Fruit fly (Drosophila melanogaster) whole organism, pupa: ENCODE data around the gene CG34292.

Experiments
- CG10348 ChIP-seq: fragments of 200-800 bp; sonication (Bioruptor generic); IDR thresholded peaks from 2 replicates; pipeline ENCODE4 v1.3.6; 2022; ENCODE audit warnings: missing biosample characterization, missing genetic modification characterization
- CG12605 ChIP-seq: fragments of 200-800 bp; sonication (Bioruptor generic); IDR thresholded peaks from 2 replicates; pipeline ENCODE4 v1.3.6; 2022; ENCODE audit warnings: missing biosample characterization, missing genetic modification characterization
- CG13204 ChIP-seq: fragments of 200-800 bp; sonication (Bioruptor generic); optimal IDR thresholded peaks from 2 replicates; lab custom pipeline; 2018; ENCODE audit warnings: missing biosample characterization, mild to moderate bottlenecking, missing genetic modification characterization, moderate library complexity
- CG14655 ChIP-seq: fragments of 200-800 bp; sonication (Bioruptor generic); optimal IDR thresholded peaks from 3 replicates; lab custom pipeline; 2017; ENCODE audit warnings: mild to moderate bottlenecking, missing biosample characterization, missing genetic modification reagents, missing genetic modification characterization
- CG15710 ChIP-seq: fragments of 200-800 bp; sonication (Bioruptor generic); optimal IDR thresholded peaks from 2 replicates; lab custom pipeline; 2018; ENCODE audit warnings: missing biosample characterization, mild to moderate bottlenecking, missing genetic modification characterization, moderate library complexity
- CG17806 ChIP-seq: fragments of 200-800 bp; sonication (Bioruptor generic); optimal IDR thresholded peaks from 2 replicates; lab custom pipeline; 2018; ENCODE audit warnings: missing biosample characterization, mild to moderate bottlenecking, missing genetic modification characterization, moderate library complexity
- CG32121 ChIP-seq: fragments of 200-800 bp; sonication (Bioruptor generic); IDR thresholded peaks from 2 replicates; pipeline ENCODE4 v1.3.6; 2022; ENCODE audit warnings: missing biosample characterization, missing genetic modification characterization
- CG34367 ChIP-seq: fragments of 200-800 bp; sonication (Bioruptor generic); optimal IDR thresholded peaks from 2 replicates; lab custom pipeline; 2018; ENCODE audit warnings: missing biosample characterization, mild to moderate bottlenecking, missing genetic modification characterization
- CG4496 ChIP-seq: fragments of 200-800 bp; sonication (Bioruptor generic); IDR thresholded peaks from 3 replicates; pipeline ENCODE4 v1.3.6; 2022; ENCODE audit warnings: missing biosample characterization, missing genetic modification characterization
- CG8159 ChIP-seq: fragments of 200-800 bp; sonication (Bioruptor generic); optimal IDR thresholded peaks from 3 replicates; lab custom pipeline; 2018; ENCODE audit warnings: missing biosample characterization, mild to moderate bottlenecking, missing genetic modification characterization, moderate library complexity
- CG8301 ChIP-seq: fragments of 200-800 bp; sonication (Bioruptor generic); optimal IDR thresholded peaks from 2 replicates; lab custom pipeline; 2018; ENCODE audit warnings: missing biosample characterization, mild to moderate bottlenecking, missing genetic modification characterization
- CG9948 ChIP-seq: fragments of 200-800 bp; sonication (Bioruptor generic); optimal IDR thresholded peaks from 2 replicates; lab custom pipeline; 2018; ENCODE audit warnings: missing biosample characterization, mild to moderate bottlenecking, missing genetic modification characterization, moderate library complexity
- D1 ChIP-seq: fragments of 200-800 bp; sonication (Bioruptor generic); optimal IDR thresholded peaks from 2 replicates; lab custom pipeline; 2018; ENCODE audit warnings: missing biosample characterization, mild to moderate bottlenecking, missing genetic modification characterization, moderate library complexity
- EcR ChIP-seq: fragments of 200-800 bp; sonication (Bioruptor generic); optimal IDR thresholded peaks from 3 replicates; lab custom pipeline; 2019; ENCODE audit warnings: missing biosample characterization, missing genetic modification characterization, mild to moderate bottlenecking, moderate library complexity, missing genetic modification reagents
- Ets98B ChIP-seq: fragments of 200-800 bp; sonication (Bioruptor generic); IDR thresholded peaks from 2 replicates; pipeline ENCODE4 v1.3.6; 2022; ENCODE audit warnings: missing biosample characterization, missing genetic modification characterization
- Pif1A ChIP-seq: fragments of 200-800 bp; sonication (Bioruptor generic); optimal IDR thresholded peaks from 3 replicates; lab custom pipeline; 2016; ENCODE audit warnings: missing biosample characterization, missing genetic modification characterization
- Pif1B ChIP-seq: fragments of 200-800 bp; sonication (Bioruptor generic); optimal IDR thresholded peaks from 3 replicates; lab custom pipeline; 2016; ENCODE audit warnings: missing biosample characterization, missing genetic modification characterization
- Snoo ChIP-seq: fragments of 200-800 bp; sonication (Bioruptor generic); optimal IDR thresholded peaks from 3 replicates; lab custom pipeline; 2017; ENCODE audit warnings: missing biosample characterization, mild to moderate bottlenecking, missing genetic modification characterization, inconsistent platforms
- fd96Ca ChIP-seq: fragments of 200-800 bp; sonication (Bioruptor generic); IDR thresholded peaks from 3 replicates; pipeline ENCODE4 v1.3.6; 2022; ENCODE audit warnings: missing biosample characterization, missing genetic modification characterization
- gl ChIP-seq: fragments of 200-800 bp; sonication (Bioruptor generic); optimal IDR thresholded peaks from 2 replicates; lab custom pipeline; 2018; ENCODE audit warnings: missing biosample characterization, mild to moderate bottlenecking, missing genetic modification characterization
- rn ChIP-seq: fragments of 200-800 bp; sonication (Bioruptor generic); IDR thresholded peaks from 2 replicates; pipeline ENCODE4 v1.3.6; 2022; ENCODE audit warnings: missing biosample characterization, missing genetic modification characterization

CG34292 gene

dm6 chr3R:27061916-27062315, at the start of gene CG34292:
TSS of gene CG34292 (plus strand) at chr3R:27062216.
- TF ChIP-seq CG13204 (no peak), CG9948 (tag; lab: Kevin White, UChicago) (no peak), CG34367 (tag; lab: Kevin White, UChicago) (no peak), fd96Ca (GFP tag; lab: Robert Waterston, UW) (no peak), CG17806 (tag; lab: Kevin White, UChicago) (no peak), Pif1B (no peak), CG8159 (tag; lab: Kevin White, UChicago) (no peak), rn (no peak), CG14655 (GFP tag; lab: Kevin White, UChicago) (no peak), CG10348 (GFP tag; lab: Robert Waterston, UW) (no peak), CG12605 (GFP tag; lab: Robert Waterston, UW) (no peak), CG32121 (GFP tag; lab: Robert Waterston, UW) (no peak), Ets98B (GFP tag; lab: Robert Waterston, UW) (no peak), Snoo (no peak), CG4496 (GFP tag; lab: Robert Waterston, UW) (no peak)

- no peak for TF ChIP-seq rn
- TF ChIP-seq CG8159 (tag; lab: Kevin White, UChicago), result no peak
- no peak for TF ChIP-seq gl (tag; lab: Kevin White, UChicago)
- TF ChIP-seq EcR (GFP tag; lab: Kevin White, UChicago), result no peak
- TF ChIP-seq CG17806 (tag; lab: Kevin White, UChicago), result no peak
- no peak for TF ChIP-seq CG34367 (tag; lab: Kevin White, UChicago)
- TF ChIP-seq CG12605 (GFP tag; lab: Robert Waterston, UW), result no peak
- TF ChIP-seq CG14655 (GFP tag; lab: Kevin White, UChicago), result no peak
- no peak for TF ChIP-seq CG32121 (GFP tag; lab: Robert Waterston, UW)
- no peak for TF ChIP-seq Snoo
- TF ChIP-seq D1 (tag; lab: Kevin White, UChicago), result no peak
- no peak for TF ChIP-seq CG9948 (tag; lab: Kevin White, UChicago)
- TF ChIP-seq Pif1A (GFP tag; lab: Kevin White, UChicago), result no peak
- no peak for TF ChIP-seq Ets98B (GFP tag; lab: Robert Waterston, UW)
- TF ChIP-seq Pif1B, result no peak
- TF ChIP-seq, all 21 proteins: peak for 0
Observed at dm6 chr3R:27018187-27018586, 43.8 kb upstream of the CG34292 start, which contains the start of gene CG17192. TSS of gene CG17192 (minus strand) at chr3R:27018287.

- no peak for TF ChIP-seq CG9948 (tag; lab: Kevin White, UChicago)
Observed at dm6 chr3R:27019701-27020172, 42.3 kb upstream of the CG34292 start, which contains the start of gene CG17191. TSS of gene CG17191 (minus strand) at chr3R:27019751.

dm6 chr3R:27021278-27021677, 40.7 kb upstream of the CG34292 start, which contains the start of gene CG6283:
TSS of gene CG6283 (minus strand) at chr3R:27021378.
- TF ChIP-seq CG34367 (tag; lab: Kevin White, UChicago), result no peak
- no peak for TF ChIP-seq CG10348 (GFP tag; lab: Robert Waterston, UW)
- no peak for TF ChIP-seq D1 (tag; lab: Kevin White, UChicago)
- TF ChIP-seq Snoo, result no peak
- TF ChIP-seq CG4496 (GFP tag; lab: Robert Waterston, UW), result no peak
- no peak for TF ChIP-seq CG8301 (tag; lab: Kevin White, UChicago)
- no peak for TF ChIP-seq CG14655 (GFP tag; lab: Kevin White, UChicago)
- TF ChIP-seq fd96Ca (GFP tag; lab: Robert Waterston, UW), result no peak
- no peak for TF ChIP-seq Ets98B (GFP tag; lab: Robert Waterston, UW)
- no peak for TF ChIP-seq CG13204
- no peak for TF ChIP-seq CG17806 (tag; lab: Kevin White, UChicago)
- TF ChIP-seq CG12605 (GFP tag; lab: Robert Waterston, UW), result no peak
- TF ChIP-seq CG32121 (GFP tag; lab: Robert Waterston, UW), result no peak
- no peak for TF ChIP-seq CG15710 (tag; lab: Kevin White, UChicago)
- no peak for TF ChIP-seq CG9948 (tag; lab: Kevin White, UChicago)
- no peak for TF ChIP-seq rn
- no peak for TF ChIP-seq Pif1B

dm6 chr3R:27023117-27023516, 38.9 kb upstream of the CG34292 start, which contains the start of gene CG6277:
TSS of gene CG6277 (minus strand) at chr3R:27023217.
- TF ChIP-seq CG9948 (tag; lab: Kevin White, UChicago) (no peak), CG12605 (GFP tag; lab: Robert Waterston, UW) (no peak), Snoo (no peak), D1 (tag; lab: Kevin White, UChicago) (no peak), CG8159 (tag; lab: Kevin White, UChicago) (no peak), CG32121 (GFP tag; lab: Robert Waterston, UW) (no peak), fd96Ca (GFP tag; lab: Robert Waterston, UW) (no peak), CG34367 (tag; lab: Kevin White, UChicago) (no peak)

- TF ChIP-seq CG8301 (tag; lab: Kevin White, UChicago) (no peak), CG13204 (no peak), CG4496 (GFP tag; lab: Robert Waterston, UW) (no peak), fd96Ca (GFP tag; lab: Robert Waterston, UW) (no peak), Ets98B (GFP tag; lab: Robert Waterston, UW) (no peak), CG8159 (tag; lab: Kevin White, UChicago) (no peak), D1 (tag; lab: Kevin White, UChicago) (no peak), CG10348 (GFP tag; lab: Robert Waterston, UW) (no peak), Snoo (no peak), rn (no peak), CG15710 (tag; lab: Kevin White, UChicago) (no peak), gl (tag; lab: Kevin White, UChicago) (no peak), CG9948 (tag; lab: Kevin White, UChicago) (no peak), EcR (GFP tag; lab: Kevin White, UChicago) (no peak), Pif1A (GFP tag; lab: Kevin White, UChicago) (no peak), CG32121 (GFP tag; lab: Robert Waterston, UW) (no peak), CG34367 (tag; lab: Kevin White, UChicago) (no peak)
Observed at dm6 chr3R:27026009-27026408, 36.0 kb upstream of the CG34292 start, which contains the start of gene CG6271. TSS of gene CG6271 (minus strand) at chr3R:27026109.
